Worm (Caenorhabditis elegans) whole organism, midembryonic: Measurements from ENCODE around the gene F46C3.2.

Experiments used
- cog-1 ChIP-seq: sonication (generic microtip); optimal IDR thresholded peaks from 2 replicates; lab custom pipeline; 2016; ENCODE audit warnings: missing genetic modification characterization, missing compliant biosample characterization
- klf-2 ChIP-seq: fragments of 200-800 bp; sonication (Bioruptor generic); conservative IDR thresholded peaks from 2 replicates; pipeline ENCODE4 v1.3.6; 2022; ENCODE audit warnings: missing genetic modification reagents, missing genetic modification characterization, missing compliant biosample characterization
- ref-1 ChIP-seq: fragments of 200-800 bp; sonication (Bioruptor generic); conservative IDR thresholded peaks from 2 replicates; pipeline ENCODE4 v1.3.6; 2022; ENCODE audit warnings: missing genetic modification reagents, missing genetic modification characterization, missing compliant biosample characterization
- ztf-23 ChIP-seq: fragments of 200-800 bp; sonication (Bioruptor generic); IDR thresholded peaks from 2 replicates; pipeline ENCODE4 v1.3.6; 2022; ENCODE audit warnings: missing genetic modification reagents, missing genetic modification characterization, missing compliant biosample characterization
- ztf-29 ChIP-seq: fragments of 200-800 bp; sonication (Bioruptor generic); IDR thresholded peaks from 2 replicates; pipeline ENCODE4 v1.3.6; 2022; ENCODE audit warnings: missing genetic modification reagents, missing genetic modification characterization, missing compliant biosample characterization

ce11 chrX:11375509-11375908, 43.1 kb downstream of the F46C3.2 start, which contains the start of gene F42E11.3:
- TF ChIP-seq ztf-23 (GFP tag; lab: Robert Waterston, UW) (no peak), klf-2 (no peak), ref-1 (GFP tag; lab: Robert Waterston, UW) (no peak), cog-1 (tag; lab: Kevin White, UChicago) (no peak), ztf-29 (GFP tag; lab: Robert Waterston, UW) (no peak)
